Worm (Caenorhabditis elegans) whole organism, late embryonic: Measurements from ENCODE around the gene srw-69.

Experiments
- C08G9.2 ChIP-seq: sonication (generic microtip); optimal IDR thresholded peaks from 2 replicates; lab custom pipeline; 2016; ENCODE audit warnings: mild to moderate bottlenecking, missing genetic modification characterization, moderate library complexity, missing compliant biosample characterization
- F13H6.1 ChIP-seq: sonication (generic microtip); optimal IDR thresholded peaks from 2 replicates; lab custom pipeline; 2016; ENCODE audit warnings: missing genetic modification characterization, missing compliant biosample characterization
- K09A11.1 ChIP-seq: sonication (generic microtip); optimal IDR thresholded peaks from 2 replicates; lab custom pipeline; 2017; ENCODE audit warnings: antibody characterized with exemption, mild to moderate bottlenecking, missing genetic modification characterization, missing compliant biosample characterization; ENCODE audit not compliant: insufficient read depth
- Y22D7AL.16 ChIP-seq: sonication (generic microtip); optimal IDR thresholded peaks from 2 replicates; lab custom pipeline; 2016; ENCODE audit warnings: missing genetic modification characterization, missing compliant biosample characterization
- ahr-1 ChIP-seq: sonication (generic microtip); optimal IDR thresholded peaks from 2 replicates; lab custom pipeline; 2016; ENCODE audit warnings: missing genetic modification characterization, missing compliant biosample characterization
- ama-1 ChIP-seq: fragments of 150-350 bp; optimal IDR thresholded peaks from 2 replicates; lab custom pipeline; 2014
- ceh-18 ChIP-seq: sonication (generic microtip); optimal IDR thresholded peaks from 2 replicates; lab custom pipeline; 2016; ENCODE audit warnings: missing genetic modification characterization, missing compliant biosample characterization
- ceh-19 ChIP-seq: fragments of 200-800 bp; sonication (Bioruptor generic); optimal IDR thresholded peaks from 2 replicates; lab custom pipeline; 2018; ENCODE audit warnings: mild to moderate bottlenecking, missing genetic modification characterization, missing compliant biosample characterization
- ceh-2 ChIP-seq: sonication (generic microtip); optimal IDR thresholded peaks from 2 replicates; lab custom pipeline; 2016; ENCODE audit warnings: missing genotype, missing genetic modification characterization, missing compliant biosample characterization
- ceh-22 ChIP-seq: sonication (generic microtip); optimal IDR thresholded peaks from 2 replicates; lab custom pipeline; 2017; ENCODE audit warnings: missing biosample characterization, missing genetic modification characterization
- ceh-24 ChIP-seq: sonication (generic microtip); optimal IDR thresholded peaks from 2 replicates; lab custom pipeline; 2016; ENCODE audit warnings: mild to moderate bottlenecking, missing genetic modification characterization, missing compliant biosample characterization
- ceh-30 ChIP-seq: fragments of 150-350 bp; optimal IDR thresholded peaks from 2 replicates; lab custom pipeline; 2014; ENCODE audit warnings: missing biosample characterization, missing genetic modification characterization
- ceh-34 ChIP-seq: sonication (generic microtip); optimal IDR thresholded peaks from 2 replicates; lab custom pipeline; 2016; ENCODE audit warnings: mild to moderate bottlenecking, missing genetic modification characterization, missing compliant biosample characterization
- ceh-45 ChIP-seq: fragments of 200-800 bp; sonication (Bioruptor generic); IDR thresholded peaks from 2 replicates; pipeline ENCODE4 v1.3.6; 2022; ENCODE audit warnings: missing genetic modification reagents, missing genetic modification characterization, missing compliant biosample characterization
- ceh-48 ChIP-seq: sonication (generic microtip); optimal IDR thresholded peaks from 2 replicates; lab custom pipeline; 2016; ENCODE audit warnings: missing genetic modification characterization, inconsistent platforms, missing compliant biosample characterization
- ceh-6 ChIP-seq: fragments of 200-800 bp; sonication (Bioruptor generic); optimal IDR thresholded peaks from 2 replicates; lab custom pipeline; 2018; ENCODE audit warnings: mild to moderate bottlenecking, missing genetic modification characterization, missing compliant biosample characterization
- ceh-9 ChIP-seq: sonication (generic microtip); optimal IDR thresholded peaks from 2 replicates; lab custom pipeline; 2016; ENCODE audit warnings: mild to moderate bottlenecking, missing genetic modification characterization, inconsistent platforms, missing compliant biosample characterization
- dmd-4 ChIP-seq: sonication (generic microtip); optimal IDR thresholded peaks from 2 replicates; lab custom pipeline; 2016; ENCODE audit warnings: borderline replicate concordance, missing genetic modification characterization, missing compliant biosample characterization
- dve-1 ChIP-seq: sonication (generic microtip); optimal IDR thresholded peaks from 2 replicates; lab custom pipeline; 2017; ENCODE audit warnings: antibody characterized with exemption, mild to moderate bottlenecking, missing genetic modification characterization, missing compliant biosample characterization
- elt-2 ChIP-seq: sonication (generic microtip); optimal IDR thresholded peaks from 2 replicates; lab custom pipeline; 2016; ENCODE audit warnings: missing genetic modification reagents, missing genetic modification characterization, missing compliant biosample characterization
- ets-4 ChIP-seq: sonication (generic microtip); optimal IDR thresholded peaks from 2 replicates; lab custom pipeline; 2016; ENCODE audit warnings: missing genetic modification characterization, missing compliant biosample characterization
- eyg-1 ChIP-seq: sonication (generic microtip); optimal IDR thresholded peaks from 2 replicates; lab custom pipeline; 2016; ENCODE audit warnings: missing genotype, missing genetic modification characterization, missing compliant biosample characterization
- fax-1 ChIP-seq: sonication (generic microtip); optimal IDR thresholded peaks from 2 replicates; lab custom pipeline; 2016; ENCODE audit warnings: missing genotype, missing genetic modification characterization, missing compliant biosample characterization
- fkh-10 ChIP-seq: fragments of 150-350 bp; optimal IDR thresholded peaks from 2 replicates; lab custom pipeline; 2014; ENCODE audit warnings: missing biosample characterization, missing genetic modification reagents, missing genetic modification characterization
- gmeb-2 ChIP-seq: sonication (generic microtip); optimal IDR thresholded peaks from 2 replicates; lab custom pipeline; 2016; ENCODE audit warnings: missing genetic modification characterization, inconsistent platforms, missing compliant biosample characterization
- hlh-13 ChIP-seq: fragments of 200-800 bp; sonication (Bioruptor generic); optimal IDR thresholded peaks from 2 replicates; lab custom pipeline; 2018; ENCODE audit warnings: mild to moderate bottlenecking, missing genetic modification characterization, missing compliant biosample characterization
- hlh-6 ChIP-seq: sonication (generic microtip); optimal IDR thresholded peaks from 2 replicates; lab custom pipeline; 2016; ENCODE audit warnings: missing genotype, missing genetic modification characterization, missing compliant biosample characterization
- lin-11 ChIP-seq: fragments of 200-800 bp; sonication (Bioruptor generic); optimal IDR thresholded peaks from 2 replicates; lab custom pipeline; 2018; ENCODE audit warnings: mild to moderate bottlenecking, missing genetic modification characterization, missing compliant biosample characterization
- madf-2 ChIP-seq: sonication (generic microtip); optimal IDR thresholded peaks from 2 replicates; lab custom pipeline; 2017; ENCODE audit warnings: missing genetic modification characterization, missing compliant biosample characterization
- mec-3 ChIP-seq: sonication (generic microtip); optimal IDR thresholded peaks from 2 replicates; lab custom pipeline; 2016; ENCODE audit warnings: borderline replicate concordance, missing genetic modification characterization, missing compliant biosample characterization
- nfya-1 ChIP-seq: sonication (generic microtip); optimal IDR thresholded peaks from 2 replicates; lab custom pipeline; 2017; ENCODE audit warnings: missing genetic modification characterization, mild to moderate bottlenecking, missing compliant biosample characterization, antibody characterized with exemption, moderate library complexity
- npax-4 ChIP-seq: sonication (generic microtip); optimal IDR thresholded peaks from 2 replicates; lab custom pipeline; 2016; ENCODE audit warnings: missing genetic modification characterization, missing compliant biosample characterization
- odd-2 ChIP-seq: sonication (generic microtip); optimal IDR thresholded peaks from 2 replicates; lab custom pipeline; 2017; ENCODE audit warnings: antibody characterized with exemption, mild to moderate bottlenecking, missing genetic modification characterization, missing compliant biosample characterization
- pat-9 ChIP-seq: fragments of 200-800 bp; sonication (Bioruptor generic); optimal IDR thresholded peaks from 2 replicates; lab custom pipeline; 2018; ENCODE audit warnings: mild to moderate bottlenecking, missing genetic modification characterization, moderate library complexity, missing compliant biosample characterization
- pha-4 ChIP-seq: fragments of 150-350 bp; optimal IDR thresholded peaks from 2 replicates; lab custom pipeline; 2018; ENCODE audit warnings: missing biosample characterization, missing genetic modification reagents, missing genetic modification characterization
- pros-1 ChIP-seq: fragments of 150-350 bp; optimal IDR thresholded peaks from 2 replicates; lab custom pipeline; 2014; ENCODE audit warnings: missing biosample characterization, missing genetic modification reagents, missing genetic modification characterization
- sdc-2 ChIP-seq: sonication (generic microtip); optimal IDR thresholded peaks from 2 replicates; lab custom pipeline; 2016; ENCODE audit warnings: missing genotype, missing genetic modification characterization, missing compliant biosample characterization
- sox-2 ChIP-seq: fragments of 200-800 bp; sonication (Bioruptor generic); IDR thresholded peaks from 2 replicates; pipeline ENCODE4 v1.3.6; 2022; ENCODE audit warnings: missing genetic modification reagents, missing genetic modification characterization, missing compliant biosample characterization
- sox-4 ChIP-seq: sonication (generic microtip); optimal IDR thresholded peaks from 2 replicates; lab custom pipeline; 2017; ENCODE audit warnings: mild to moderate bottlenecking, missing genetic modification characterization, inconsistent platforms, missing compliant biosample characterization
- tbx-7 ChIP-seq: sonication (generic microtip); optimal IDR thresholded peaks from 2 replicates; lab custom pipeline; 2016; ENCODE audit warnings: missing genotype, missing genetic modification characterization, missing compliant biosample characterization
- ttx-3 ChIP-seq: sonication (generic microtip); optimal IDR thresholded peaks from 2 replicates; lab custom pipeline; 2016; ENCODE audit warnings: missing genetic modification reagents, missing genetic modification characterization, missing compliant biosample characterization
- unc-42 ChIP-seq: sonication (generic microtip); optimal IDR thresholded peaks from 2 replicates; lab custom pipeline; 2016; ENCODE audit warnings: missing genotype, missing genetic modification characterization, missing compliant biosample characterization
- unc-55 ChIP-seq: sonication (generic microtip); optimal IDR thresholded peaks from 2 replicates; lab custom pipeline; 2017; ENCODE audit warnings: missing biosample characterization, missing genetic modification reagents, missing genetic modification characterization
- ztf-16 ChIP-seq: sonication (generic microtip); optimal IDR thresholded peaks from 2 replicates; lab custom pipeline; 2017; ENCODE audit warnings: missing genetic modification characterization, missing compliant biosample characterization

The srw-69 gene

ce11 chrV:7395359-7395758, 33.4 kb downstream of the srw-69 start, which contains the start of gene srx-9:
srx-9 (minus strand) TSS chrV:7395459.
- TF ChIP-seq dmd-4 (tag; lab: Kevin White, UChicago): no peak
- no peak for TF ChIP-seq elt-2 (tag; lab: Kevin White, UChicago)
- no peak for TF ChIP-seq madf-2 (tag; lab: Kevin White, UChicago)
- no peak for TF ChIP-seq ceh-48
- no peak for TF ChIP-seq tbx-7 (tag; lab: Kevin White, UChicago)
- TF ChIP-seq gmeb-2: no peak
- no peak for TF ChIP-seq ceh-9
- TF ChIP-seq sox-4 (tag; lab: Kevin White, UChicago): no peak
- no peak for TF ChIP-seq odd-2 (tag; lab: Kevin White, UChicago)
- no peak for TF ChIP-seq mec-3 (tag; lab: Kevin White, UChicago)
- no peak for TF ChIP-seq pha-4 (tag; lab: Kevin White, UChicago)

- no peak for TF ChIP-seq C08G9.2 (tag; lab: Kevin White, UChicago)
- TF ChIP-seq ceh-45: no peak
- TF ChIP-seq Y22D7AL.16 (tag; lab: Kevin White, UChicago): no peak
- TF ChIP-seq ceh-19 (GFP tag; lab: Kevin White, UChicago): no peak
- TF ChIP-seq F13H6.1 (tag; lab: Kevin White, UChicago): no peak
- no peak for TF ChIP-seq ceh-34 (tag; lab: Kevin White, UChicago)
- TF ChIP-seq ets-4: no peak
- TF ChIP-seq eyg-1 (tag; lab: Kevin White, UChicago): no peak
- no peak for TF ChIP-seq mec-3 (tag; lab: Kevin White, UChicago)
Observed at ce11 chrV:7391933-7392332, 36.8 kb downstream of the srw-69 start, which contains the start of gene fbxa-105. fbxa-105 (minus strand) TSS chrV:7392029.

- TF ChIP-seq ceh-2: no peak
- no peak for TF ChIP-seq hlh-6 (tag; lab: Kevin White, UChicago)
- TF ChIP-seq pros-1: no peak
- TF ChIP-seq ceh-45: no peak
- TF ChIP-seq pat-9 (tag; lab: Kevin White, UChicago): no peak
Observed at ce11 chrV:7389771-7390170, 39.0 kb downstream of the srw-69 start, which contains the start of gene C02H6.1. C02H6.1 (minus strand) TSS chrV:7389871.

ce11 chrV:7387755-7388154, 41.0 kb downstream of the srw-69 start, which contains the start of gene C02H6.3:
C02H6.3 (minus strand) TSS chrV:7387855.
- TF ChIP-seq mec-3 (tag; lab: Kevin White, UChicago): no peak
- no peak for TF ChIP-seq ceh-18 (tag; lab: Kevin White, UChicago)
- TF ChIP-seq unc-42 (tag; lab: Kevin White, UChicago): no peak
- no peak for TF ChIP-seq lin-11 (tag; lab: Kevin White, UChicago)
- no peak for TF ChIP-seq ets-4
- no peak for TF ChIP-seq dve-1
- TF ChIP-seq ceh-30: no peak
- no peak for TF ChIP-seq fkh-10 (GFP tag; lab: Kevin White, UChicago)
- TF ChIP-seq ceh-48: no peak
- TF ChIP-seq ceh-22: no peak
- TF ChIP-seq odd-2 (tag; lab: Kevin White, UChicago): no peak
- no peak for TF ChIP-seq hlh-13
- TF ChIP-seq ceh-6 (GFP tag; lab: Kevin White, UChicago): no peak
- TF ChIP-seq, all 69 proteins: peak for 0

ce11 chrV:7386052-7386573, 42.7 kb downstream of the srw-69 start, which contains the start of gene srp-6:
srp-6 (minus strand) TSS chrV:7386102.
- TF ChIP-seq hlh-6 (tag; lab: Kevin White, UChicago) (no peak), odd-2 (tag; lab: Kevin White, UChicago) (no peak), ahr-1 (tag; lab: Kevin White, UChicago) (no peak), ztf-16 (no peak), ceh-6 (GFP tag; lab: Kevin White, UChicago) (no peak), F13H6.1 (tag; lab: Kevin White, UChicago) (no peak), nfya-1 (tag; lab: Kevin White, UChicago) (no peak), K09A11.1 (tag; lab: Kevin White, UChicago) (no peak), npax-4 (no peak), sdc-2 (no peak), ttx-3 (no peak), sox-4 (tag; lab: Kevin White, UChicago) (no peak), sox-2 (GFP tag; lab: Robert Waterston, UW) (no peak), unc-55 (GFP tag; lab: Kevin White, UChicago) (no peak), ama-1 (lab: Kevin White, UChicago) (no peak), ceh-24 (tag; lab: Kevin White, UChicago) (no peak), pat-9 (tag; lab: Kevin White, UChicago) (no peak), fax-1 (tag; lab: Kevin White, UChicago) (no peak)
